Worm (Caenorhabditis elegans): Measurements from ENCODE around the gene ddr-2.

Gene ddr-2

DNA sequence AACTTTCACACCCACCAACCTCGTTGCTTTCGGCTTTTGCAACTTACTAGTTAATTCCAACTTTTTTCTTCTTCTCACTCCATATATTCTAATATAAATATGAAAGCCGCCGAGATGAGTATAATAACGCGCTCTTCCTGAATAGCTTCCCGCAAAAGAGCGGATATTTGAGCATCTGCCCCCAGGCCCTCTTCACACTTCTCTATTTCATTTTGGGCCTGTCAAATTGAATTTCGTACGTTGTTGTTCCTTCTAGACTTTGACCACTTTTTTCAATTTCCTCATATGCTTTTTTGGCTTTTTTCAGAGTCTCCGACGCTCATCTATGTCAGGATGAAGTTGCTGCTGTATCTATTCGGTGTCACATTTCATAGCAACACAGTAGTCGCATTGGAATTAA is at the start of gene ddr-2:
Gene ddr-2 (plus strand): TSS at position 301 of the 400 bp plus-strand sequence.
- TF ChIP-seq ceh-34 (tag; optimal IDR thresholded peaks at IDR 0.05) (peak; percentile 27), unc-42 (tag; optimal IDR thresholded peaks at IDR 0.05) (peak; percentile 43), fkh-10 (GFP tag; optimal IDR thresholded peaks at IDR 0.05) (no peak)

ce11 chrX:3270806-3271205 is 44.3 kb upstream of the ddr-2 start, which contains the start of gene sul-1:
TSS of gene sul-1 (minus strand) at chrX:3270906.
- TF ChIP-seq ceh-19 (GFP tag; optimal IDR thresholded peaks at IDR 0.05) = no peak
- no peak for TF ChIP-seq lim-6 (tag; optimal IDR thresholded peaks at IDR 0.05)
- TF ChIP-seq K09A11.1 (tag; optimal IDR thresholded peaks at IDR 0.05; ENCODE audit: insufficient read depth) = no peak
- TF ChIP-seq gmeb-2 (tag; optimal IDR thresholded peaks at IDR 0.05) = no peak
- TF ChIP-seq ets-4 (tag; optimal IDR thresholded peaks at IDR 0.05) = no peak
- peak; percentile 3 for TF ChIP-seq unc-55 (GFP tag; optimal IDR thresholded peaks at IDR 0.05)

DNA sequence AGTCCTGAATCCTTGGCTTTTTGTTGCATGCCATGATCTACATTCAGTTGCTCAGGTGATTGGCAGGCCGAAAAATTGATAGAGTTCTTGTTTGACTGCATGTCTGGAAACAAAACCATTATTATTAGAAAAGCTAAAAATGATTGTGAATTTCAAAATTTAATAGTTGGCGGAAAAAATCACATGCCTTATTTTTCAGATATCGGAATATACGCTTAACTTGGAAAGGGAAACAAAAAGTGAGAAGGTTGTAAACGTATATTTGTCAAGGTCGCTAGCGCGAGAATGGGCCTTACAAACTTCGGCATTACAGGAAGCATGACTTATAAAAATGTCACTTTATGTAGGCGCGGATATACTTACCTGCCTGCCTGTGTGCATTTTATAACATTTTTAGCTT is 43.4 kb upstream of the ddr-2 start, which contains the start of gene K09C4.9:
Gene K09C4.9 (minus strand): TSS at position 101 of the 400 bp plus-strand sequence.
- TF ChIP-seq nhr-11 (tag; optimal IDR thresholded peaks at IDR 0.05) (no peak), ets-4 (tag; optimal IDR thresholded peaks at IDR 0.05) (no peak), ama-1 (optimal IDR thresholded peaks at IDR 0.05) (no peak), ceh-19 (GFP tag; optimal IDR thresholded peaks at IDR 0.05) (no peak), hlh-13 (GFP tag; optimal IDR thresholded peaks at IDR 0.05) (no peak), zip-5 (tag; optimal IDR thresholded peaks at IDR 0.05) (no peak), syd-9 (tag; optimal IDR thresholded peaks at IDR 0.05) (no peak), rnt-1 (tag; optimal IDR thresholded peaks at IDR 0.05) (no peak), hlh-15 (tag; optimal IDR thresholded peaks at IDR 0.05) (no peak), sdc-2 (tag; optimal IDR thresholded peaks at IDR 0.05) (no peak), lin-11 (tag; optimal IDR thresholded peaks at IDR 0.05) (no peak), ref-2 (tag; optimal IDR thresholded peaks at IDR 0.05) (no peak), F13H6.1 (tag; optimal IDR thresholded peaks at IDR 0.05) (no peak)

DNA sequence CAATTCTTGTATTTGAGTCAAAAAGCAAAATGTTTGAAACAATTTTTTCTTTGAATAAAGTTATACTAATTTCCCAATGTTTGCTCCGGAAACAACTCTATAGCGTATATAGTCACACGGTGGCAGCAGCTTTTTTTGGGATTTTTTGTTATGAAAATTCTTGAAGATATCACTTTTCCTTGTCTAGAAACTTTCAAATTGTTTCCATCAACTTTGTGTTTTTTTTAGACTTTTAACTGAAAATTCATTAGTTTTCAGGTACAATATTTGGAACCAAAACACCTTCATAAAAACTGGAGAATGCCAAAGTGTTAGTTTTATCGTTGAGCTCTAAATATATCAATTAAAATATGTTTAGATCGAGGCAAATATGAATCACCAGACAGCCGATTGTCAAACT is 42.5 kb upstream of the ddr-2 start, which contains the start of gene K09C4.7:
Gene K09C4.7 (plus strand): TSS at position 301 of the 400 bp plus-strand sequence.
- TF ChIP-seq hlh-8 (tag; optimal IDR thresholded peaks at IDR 0.05) (no peak), nhr-11 (tag; optimal IDR thresholded peaks at IDR 0.05) (no peak), pha-4 (tag; optimal IDR thresholded peaks at IDR 0.05) (no peak), hlh-30 (tag; optimal IDR thresholded peaks at IDR 0.05; ENCODE audit: insufficient read depth) (no peak), C08G9.2 (tag; optimal IDR thresholded peaks at IDR 0.05) (no peak), K02D7.2 (tag; optimal IDR thresholded peaks at IDR 0.05) (no peak), fkh-6 (tag; optimal IDR thresholded peaks at IDR 0.05) (no peak), ceh-6 (GFP tag; optimal IDR thresholded peaks at IDR 0.05) (no peak), unc-55 (GFP tag; optimal IDR thresholded peaks at IDR 0.05) (no peak)

DNA sequence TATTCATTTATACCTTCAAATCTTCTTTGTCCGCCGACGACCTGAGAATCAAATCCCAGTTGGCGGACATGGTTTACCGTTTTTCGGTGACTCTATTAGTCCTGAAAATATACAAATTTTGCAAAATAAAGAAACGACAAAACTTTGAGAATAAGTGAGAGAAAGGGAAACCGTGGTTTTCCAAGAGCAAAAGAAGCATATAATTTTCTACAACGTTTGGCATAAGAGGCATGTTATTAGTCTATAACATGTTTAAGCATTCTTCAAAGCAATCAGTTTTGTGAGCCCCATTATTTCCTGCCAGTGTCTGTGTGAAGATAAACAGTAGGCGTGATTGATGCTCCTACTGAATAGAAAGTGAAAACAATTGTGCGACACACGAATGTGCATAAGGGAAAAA is 35.0 kb upstream of the ddr-2 start, which contains the start of gene K09C4.10:
Gene K09C4.10 (minus strand): TSS at position 101 of the 400 bp plus-strand sequence.
- TF ChIP-seq pax-1 (tag; optimal IDR thresholded peaks at IDR 0.05) = no peak
- no peak for TF ChIP-seq C08G9.2 (tag; optimal IDR thresholded peaks at IDR 0.05)
- no peak for TF ChIP-seq sox-2 (GFP tag; IDR thresholded peaks at IDR 0.05)
- TF ChIP-seq ceh-48 (tag; optimal IDR thresholded peaks at IDR 0.05) = no peak
- no peak for TF ChIP-seq ceh-22 (tag; optimal IDR thresholded peaks at IDR 0.05)
- TF ChIP-seq fax-1 (tag; optimal IDR thresholded peaks at IDR 0.05) = no peak
- no peak for TF ChIP-seq elt-2 (tag; optimal IDR thresholded peaks at IDR 0.05)
- TF ChIP-seq pha-4 (tag; optimal IDR thresholded peaks at IDR 0.05) = no peak
- TF ChIP-seq lin-11 (tag; optimal IDR thresholded peaks at IDR 0.05) = no peak
- TF ChIP-seq unc-55 (GFP tag; optimal IDR thresholded peaks at IDR 0.05) = no peak
- TF ChIP-seq nhr-11 (tag; optimal IDR thresholded peaks at IDR 0.05) = no peak
- no peak for TF ChIP-seq rnt-1 (tag; optimal IDR thresholded peaks at IDR 0.05)
- no peak for TF ChIP-seq unc-3 (GFP tag; conservative IDR thresholded peaks at IDR 0.05)
- no peak for TF ChIP-seq unc-3 (tag; optimal IDR thresholded peaks at IDR 0.05)
- no peak for TF ChIP-seq ceh-2 (tag; optimal IDR thresholded peaks at IDR 0.05)

Measured in whole organism, late embryonic.